Worm (Caenorhabditis elegans) whole organism, L2 larva: ENCODE results near the gene popl-7.
A peak's percentile ranks its signal among the peaks of the same experiment; 100 is the strongest.

Experiments used
- C34F6.9 ChIP-seq: fragments of 150-350 bp; optimal IDR thresholded peaks from 2 replicates; lab custom pipeline; 2014; ENCODE audit warnings: missing biosample characterization, missing genetic modification characterization
- F13H6.1 ChIP-seq: sonication (generic microtip); optimal IDR thresholded peaks from 2 replicates; lab custom pipeline; 2016; ENCODE audit warnings: missing genetic modification characterization, missing compliant biosample characterization
- R02D3.7 ChIP-seq: fragments of 150-350 bp; optimal IDR thresholded peaks from 2 replicates; lab custom pipeline; 2014; ENCODE audit warnings: missing biosample characterization, missing genetic modification characterization
- Y55F3AM.14 ChIP-seq: fragments of 200-800 bp; sonication (Bioruptor generic); optimal IDR thresholded peaks from 2 replicates; lab custom pipeline; 2018; ENCODE audit warnings: mild to moderate bottlenecking, missing genetic modification characterization, missing compliant biosample characterization
- ZK546.5 ChIP-seq: sonication (generic microtip); optimal IDR thresholded peaks from 2 replicates; lab custom pipeline; 2017; ENCODE audit warnings: missing biosample characterization, missing genetic modification characterization
- alr-1 ChIP-seq: fragments of 150-350 bp; optimal IDR thresholded peaks from 2 replicates; lab custom pipeline; 2014; ENCODE audit warnings: missing biosample characterization, missing genetic modification characterization
- aly-2 ChIP-seq: fragments of 150-350 bp; optimal IDR thresholded peaks from 2 replicates; lab custom pipeline; 2014; ENCODE audit warnings: missing biosample characterization, missing genetic modification characterization
- ama-1 ChIP-seq: fragments of 150-350 bp; optimal IDR thresholded peaks from 2 replicates; lab custom pipeline; 2018; ENCODE audit warnings: inconsistent platforms
- blmp-1 ChIP-seq: sonication (generic microtip); optimal IDR thresholded peaks from 2 replicates; lab custom pipeline; 2017; ENCODE audit warnings: missing genetic modification characterization, mild to moderate bottlenecking, missing compliant biosample characterization, antibody characterized with exemption, moderate library complexity; ENCODE audit not compliant: insufficient read depth
- ceh-16 ChIP-seq: fragments of 150-350 bp; optimal IDR thresholded peaks from 2 replicates; lab custom pipeline; 2014; ENCODE audit warnings: missing biosample characterization, missing genetic modification characterization
- ceh-82 ChIP-seq: fragments of 150-350 bp; optimal IDR thresholded peaks from 2 replicates; lab custom pipeline; 2014; ENCODE audit warnings: missing biosample characterization, missing genetic modification characterization
- crh-2 ChIP-seq: sonication (generic microtip); optimal IDR thresholded peaks from 2 replicates; lab custom pipeline; 2017; ENCODE audit warnings: missing biosample characterization, missing genetic modification characterization
- dmd-4 ChIP-seq: sonication (generic microtip); optimal IDR thresholded peaks from 2 replicates; lab custom pipeline; 2017; ENCODE audit warnings: missing biosample characterization, missing genetic modification characterization
- egl-27 ChIP-seq: sonication (generic microtip); optimal IDR thresholded peaks from 3 replicates; lab custom pipeline; 2017; ENCODE audit warnings: missing biosample characterization, missing genetic modification reagents, missing genetic modification characterization
- elt-1 ChIP-seq: fragments of 150-350 bp; optimal IDR thresholded peaks from 2 replicates; lab custom pipeline; 2014; ENCODE audit warnings: missing biosample characterization, missing genetic modification characterization
- elt-3 ChIP-seq: sonication (generic microtip); optimal IDR thresholded peaks from 2 replicates; lab custom pipeline; 2017; ENCODE audit warnings: missing biosample characterization, missing genetic modification characterization
- fos-1 ChIP-seq: fragments of 150-350 bp; optimal IDR thresholded peaks from 2 replicates; lab custom pipeline; 2014; ENCODE audit warnings: missing biosample characterization, missing genetic modification characterization
- gmeb-1 ChIP-seq: fragments of 150-350 bp; optimal IDR thresholded peaks from 2 replicates; lab custom pipeline; 2014; ENCODE audit warnings: missing biosample characterization, missing genetic modification characterization
- lin-11 ChIP-seq: fragments of 150-350 bp; sonication (generic microtip); optimal IDR thresholded peaks from 2 replicates; lab custom pipeline; 2014; ENCODE audit warnings: missing biosample characterization, missing genetic modification characterization, inconsistent platforms, mixed read lengths
- lin-13 ChIP-seq: fragments of 150-350 bp; optimal IDR thresholded peaks from 2 replicates; lab custom pipeline; 2014; ENCODE audit warnings: missing biosample characterization, missing genetic modification reagents, missing genetic modification characterization
- lin-39 ChIP-seq: fragments of 150-350 bp; optimal IDR thresholded peaks from 2 replicates; lab custom pipeline; 2014; ENCODE audit warnings: missing biosample characterization, missing genetic modification reagents, missing genetic modification characterization
- lsy-2 ChIP-seq, 2 experiments: fragments of 150-350 bp in 1 of 2; sonication (generic microtip) in 1 of 2; optimal IDR thresholded peaks; 2 replicates each; lab custom pipeline; 2014 to 2017; ENCODE audit warnings: missing biosample characterization in 2 of 2, missing genetic modification characterization in 2 of 2
- mab-5 ChIP-seq: fragments of 150-350 bp; optimal IDR thresholded peaks from 2 replicates; lab custom pipeline; 2014; ENCODE audit warnings: missing biosample characterization, missing genetic modification characterization
- mbf-1 ChIP-seq: sonication (generic microtip); optimal IDR thresholded peaks from 2 replicates; lab custom pipeline; 2017; ENCODE audit warnings: missing biosample characterization, missing genetic modification characterization
- mdl-1 ChIP-seq, 2 experiments: fragments of 150-350 bp in 1 of 2; sonication (generic microtip) in 1 of 2; optimal IDR thresholded peaks; 2 replicates each; lab custom pipeline; 2017; ENCODE audit warnings: missing biosample characterization in 2 of 2, missing genetic modification characterization in 2 of 2
- nhr-10 ChIP-seq: sonication (generic microtip); optimal IDR thresholded peaks from 2 replicates; lab custom pipeline; 2017; ENCODE audit warnings: missing biosample characterization, missing genetic modification characterization
- nhr-11 ChIP-seq: fragments of 150-350 bp; optimal IDR thresholded peaks from 2 replicates; lab custom pipeline; 2014; ENCODE audit warnings: missing biosample characterization, missing genetic modification characterization
- nhr-12 ChIP-seq: fragments of 150-350 bp; optimal IDR thresholded peaks from 2 replicates; lab custom pipeline; 2014; ENCODE audit warnings: missing biosample characterization, missing genetic modification characterization
- nhr-129 ChIP-seq: fragments of 150-350 bp; optimal IDR thresholded peaks from 2 replicates; lab custom pipeline; 2014; ENCODE audit warnings: missing biosample characterization, missing genetic modification characterization
- nhr-21 ChIP-seq: fragments of 150-350 bp; optimal IDR thresholded peaks from 2 replicates; lab custom pipeline; 2014; ENCODE audit warnings: missing biosample characterization, missing genetic modification characterization
- nhr-23 ChIP-seq: fragments of 150-350 bp; optimal IDR thresholded peaks from 2 replicates; lab custom pipeline; 2014; ENCODE audit warnings: missing biosample characterization, missing genetic modification reagents, missing genetic modification characterization
- nhr-237 ChIP-seq: fragments of 150-350 bp; optimal IDR thresholded peaks from 2 replicates; lab custom pipeline; 2014; ENCODE audit warnings: missing biosample characterization, missing genetic modification characterization
- nhr-25 ChIP-seq: fragments of 150-350 bp; sonication (generic microtip); optimal IDR thresholded peaks from 3 replicates; lab custom pipeline; 2014; ENCODE audit warnings: missing biosample characterization, missing genetic modification characterization
- nhr-77 ChIP-seq: fragments of 150-350 bp; optimal IDR thresholded peaks from 2 replicates; lab custom pipeline; 2014; ENCODE audit warnings: missing biosample characterization, missing genetic modification characterization
- peb-1 ChIP-seq: fragments of 150-350 bp; optimal IDR thresholded peaks from 2 replicates; lab custom pipeline; 2014; ENCODE audit warnings: missing biosample characterization, missing genetic modification characterization
- sem-4 ChIP-seq: fragments of 150-350 bp; optimal IDR thresholded peaks from 2 replicates; lab custom pipeline; 2014; ENCODE audit warnings: missing biosample characterization, missing genetic modification reagents, missing genetic modification characterization
- skn-1 ChIP-seq: sonication (generic microtip); optimal IDR thresholded peaks from 2 replicates; lab custom pipeline; 2017; ENCODE audit warnings: missing biosample characterization, missing genetic modification characterization
- sma-3 ChIP-seq: sonication (generic microtip); optimal IDR thresholded peaks from 2 replicates; lab custom pipeline; 2016; ENCODE audit warnings: missing genetic modification reagents, missing genetic modification characterization, missing compliant biosample characterization
- sma-9 ChIP-seq, 2 experiments: fragments of 150-350 bp in 1 of 2; sonication (generic microtip) in 1 of 2; optimal IDR thresholded peaks; 2 replicates each; lab custom pipeline; 2014 to 2016; ENCODE audit warnings: missing genetic modification characterization in 2 of 2, mild to moderate bottlenecking in 1 of 2, missing biosample characterization in 1 of 2, missing compliant biosample characterization in 1 of 2, missing genetic modification reagents in 1 of 2, moderate library complexity in 1 of 2
- snpc-4 ChIP-seq: fragments of 150-350 bp; optimal IDR thresholded peaks from 2 replicates; lab custom pipeline; 2014; ENCODE audit warnings: missing biosample characterization, missing genetic modification characterization
- unc-39 ChIP-seq: fragments of 150-350 bp; optimal IDR thresholded peaks from 2 replicates; lab custom pipeline; 2014; ENCODE audit warnings: missing biosample characterization, missing genetic modification characterization
- unc-55 ChIP-seq: fragments of 150-350 bp; sonication (generic microtip); optimal IDR thresholded peaks from 3 replicates; lab custom pipeline; 2014; ENCODE audit warnings: missing biosample characterization, missing genetic modification reagents, missing genetic modification characterization
- unc-62 ChIP-seq: fragments of 150-350 bp; optimal IDR thresholded peaks from 2 replicates; lab custom pipeline; 2014; ENCODE audit warnings: missing biosample characterization, missing genetic modification reagents, missing genetic modification characterization
- zag-1 ChIP-seq: fragments of 150-350 bp; optimal IDR thresholded peaks from 2 replicates; lab custom pipeline; 2014; ENCODE audit warnings: missing biosample characterization, missing genetic modification characterization
- ztf-1 ChIP-seq: fragments of 200-800 bp; sonication (Bioruptor generic); conservative IDR thresholded peaks from 2 replicates; pipeline ENCODE4 v1.3.6; 2022; ENCODE audit warnings: missing genetic modification characterization, missing compliant biosample characterization
- ztf-11 ChIP-seq: sonication (generic microtip); optimal IDR thresholded peaks from 2 replicates; lab custom pipeline; 2017; ENCODE audit warnings: missing biosample characterization, missing genetic modification characterization
- ztf-4 ChIP-seq: fragments of 150-350 bp; optimal IDR thresholded peaks from 2 replicates; lab custom pipeline; 2014; ENCODE audit warnings: missing biosample characterization, missing genetic modification characterization

Gene popl-7

DNA sequence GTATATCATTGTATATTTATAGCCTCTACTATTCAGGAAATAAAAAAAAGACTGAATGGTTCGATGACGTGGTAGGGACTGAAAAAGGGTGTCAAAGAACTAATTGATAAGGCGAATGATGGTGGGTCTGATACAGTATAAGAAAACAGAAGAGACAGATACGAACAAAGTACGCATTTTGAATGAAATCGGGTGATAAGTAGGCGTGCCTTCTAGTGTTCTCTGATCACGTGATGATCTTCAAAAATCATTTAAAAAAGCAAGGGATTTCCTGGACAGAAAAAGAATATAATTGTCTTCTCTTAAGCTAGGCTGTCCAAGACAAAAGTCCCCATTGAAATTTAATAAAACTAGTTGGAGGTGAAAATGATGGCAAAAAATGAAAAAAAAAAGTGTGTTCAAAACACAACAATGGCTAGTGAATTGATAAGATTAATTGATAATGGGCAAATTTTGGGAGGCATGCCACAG, 22.8 kb downstream of the popl-7 start:
- no peak for TF ChIP-seq R02D3.7
- peak in 1 of 2 experiments; percentile 31 for TF ChIP-seq mdl-1 (tag; optimal IDR thresholded peaks at IDR 0.05; lab: Kevin White, UChicago)
- peak; percentile 83 for TF ChIP-seq crh-2 (tag; lab: Kevin White, UChicago)
- TF ChIP-seq unc-62 (GFP tag; lab: Kevin White, UChicago), result no peak
- peak; percentile 74 for TF ChIP-seq sma-3
- TF ChIP-seq nhr-129 (tag; lab: Kevin White, UChicago), result peak; percentile 68
- TF ChIP-seq nhr-25 (tag; lab: Kevin White, UChicago), result peak; percentile 8
- no peak for TF ChIP-seq skn-1 (tag; lab: Kevin White, UChicago)
- TF ChIP-seq sma-9 (GFP tag; optimal IDR thresholded peaks at IDR 0.05; lab: Kevin White, UChicago), result peak; percentile 74
- no peak for TF ChIP-seq sma-9 (tag; optimal IDR thresholded peaks at IDR 0.05; lab: Kevin White, UChicago)
- TF ChIP-seq nhr-21 (tag; lab: Kevin White, UChicago), result peak; percentile 62
- no peak for TF ChIP-seq nhr-10
- TF ChIP-seq fos-1, result peak; percentile 63
- TF ChIP-seq gmeb-1 (tag; lab: Kevin White, UChicago), result peak; percentile 34
- peak; percentile 9 for TF ChIP-seq F13H6.1 (tag; lab: Kevin White, UChicago)
- TF ChIP-seq Y55F3AM.14, result peak; percentile 25
- TF ChIP-seq mab-5 (tag; lab: Kevin White, UChicago), result no peak
- TF ChIP-seq lsy-2 (tag; optimal IDR thresholded peaks at IDR 0.05; lab: Kevin White, UChicago), result peak in 1 of 2 experiments; percentile 42
- TF ChIP-seq, all 48 proteins: peak for 12

DNA sequence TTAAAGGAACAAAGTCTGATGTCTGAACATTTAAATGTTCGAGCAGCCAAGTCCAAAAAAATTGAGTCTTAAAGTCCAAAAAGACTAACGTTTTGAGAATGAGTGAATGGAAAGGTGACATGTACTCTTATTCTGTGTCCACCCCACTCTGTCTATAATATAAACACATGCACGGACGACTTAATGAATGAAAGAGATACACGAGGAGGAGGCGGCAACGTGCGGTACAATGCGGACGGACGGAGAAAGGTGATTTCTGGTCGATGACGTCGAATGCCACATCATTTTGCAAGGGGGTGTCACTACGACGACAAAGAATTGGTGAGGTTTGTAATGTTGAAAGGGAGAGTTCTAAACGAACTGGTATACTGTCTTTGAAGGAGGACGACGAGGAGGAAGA, 24.2 kb downstream of the popl-7 start:
- TF ChIP-seq blmp-1, result peak; percentile 59
- TF ChIP-seq fos-1, result peak; percentile 8
- TF ChIP-seq nhr-129 (tag; lab: Kevin White, UChicago), result no peak
- TF ChIP-seq, all 48 proteins: peak for 2

DNA sequence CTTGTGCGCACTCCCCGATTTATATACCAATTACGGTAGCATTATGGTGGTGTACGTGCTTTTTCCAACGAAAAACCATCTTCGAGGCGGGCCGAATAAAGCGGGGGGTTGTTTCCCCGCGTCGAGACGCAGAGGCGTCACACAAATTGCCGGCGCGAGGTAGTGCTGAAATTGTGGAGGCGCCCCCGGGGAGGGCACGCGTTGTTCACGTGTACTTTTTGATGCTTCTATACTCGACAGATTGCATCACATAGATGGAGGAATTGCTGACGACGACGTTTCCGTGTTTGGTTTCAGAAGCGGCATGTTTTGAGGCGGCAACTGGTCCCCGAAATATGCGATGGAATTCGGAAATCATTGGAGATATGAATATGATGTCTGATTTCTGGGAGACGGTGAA, 24.8 kb downstream of the popl-7 start:
- TF ChIP-seq skn-1 (tag; lab: Kevin White, UChicago) (no peak), unc-55 (GFP tag; lab: Kevin White, UChicago) (peak; percentile 86), ztf-11 (no peak), lin-39 (no peak), lin-11 (peak; percentile 70), mbf-1 (tag; lab: Kevin White, UChicago) (no peak), ama-1 (lab: Kevin White, UChicago) (no peak), nhr-12 (no peak), mab-5 (tag; lab: Kevin White, UChicago) (no peak), ceh-16 (tag; lab: Kevin White, UChicago) (peak; percentile 9), nhr-25 (tag; lab: Kevin White, UChicago) (peak; percentile 91), R02D3.7 (no peak), aly-2 (tag; lab: Kevin White, UChicago) (no peak), egl-27 (tag; lab: Kevin White, UChicago) (peak; percentile 94), blmp-1 (peak; percentile 60), unc-39 (tag; lab: Kevin White, UChicago) (no peak), lin-13 (GFP tag; lab: Kevin White, UChicago) (peak; percentile 76), ceh-82 (tag; lab: Kevin White, UChicago) (no peak), nhr-11 (tag; lab: Kevin White, UChicago) (no peak), nhr-21 (tag; lab: Kevin White, UChicago) (peak; percentile 93), sem-4 (tag; lab: Kevin White, UChicago) (peak; percentile 83), alr-1 (tag; lab: Kevin White, UChicago) (no peak), C34F6.9 (peak; percentile 87), nhr-237 (tag; lab: Kevin White, UChicago) (no peak), dmd-4 (tag; lab: Kevin White, UChicago) (no peak), snpc-4 (peak; percentile 31), nhr-77 (tag; lab: Kevin White, UChicago) (no peak), mdl-1 (tag; optimal IDR thresholded peaks at IDR 0.05; lab: Kevin White, UChicago) (peak; percentile 73 to 91), peb-1 (tag; lab: Kevin White, UChicago) (no peak), Y55F3AM.14 (peak; percentile 85), unc-62 (GFP tag; lab: Kevin White, UChicago) (no peak), nhr-129 (tag; lab: Kevin White, UChicago) (peak; percentile 100), sma-3 (peak; percentile 97), ztf-4 (no peak), crh-2 (tag; lab: Kevin White, UChicago) (peak; percentile 89), gmeb-1 (tag; lab: Kevin White, UChicago) (peak; percentile 69), sma-9 (GFP tag; optimal IDR thresholded peaks at IDR 0.05; lab: Kevin White, UChicago) (peak; percentile 99), sma-9 (tag; optimal IDR thresholded peaks at IDR 0.05; lab: Kevin White, UChicago) (peak; percentile 33), nhr-23 (no peak), ztf-1 (GFP tag; lab: Robert Waterston, UW) (no peak), nhr-10 (no peak), F13H6.1 (tag; lab: Kevin White, UChicago) (peak; percentile 91), elt-3 (tag; lab: Kevin White, UChicago) (no peak), elt-1 (tag; lab: Kevin White, UChicago) (no peak), zag-1 (peak; percentile 69), ZK546.5 (no peak), lsy-2 (tag; optimal IDR thresholded peaks at IDR 0.05; lab: Kevin White, UChicago) (peak in 1 of 2 experiments; percentile 85)
